Fruit fly (Drosophila melanogaster): ENCODE results near the gene Osi20.

dm6 chr3R:6345814-6346213 lies 5.9 kb downstream of the Osi20 start, which contains the start of the genes SmD2 and CG18048:
- no peak for TF ChIP-seq psq (optimal IDR thresholded peaks at IDR 0.05)
- no peak for TF ChIP-seq Myc (optimal IDR thresholded peaks at IDR 0.05)
- TF ChIP-seq insv (optimal IDR thresholded peaks at IDR 0.05), result no peak
- no peak for TF ChIP-seq h (optimal IDR thresholded peaks at IDR 0.05)
